Worm (Caenorhabditis elegans) whole organism, L1 larva: ENCODE results near the gene swip-10.

Experiments
- C34B4.2 ChIP-seq: sonication (generic microtip); optimal IDR thresholded peaks from 2 replicates; lab custom pipeline; 2017; ENCODE audit warnings: mild to moderate bottlenecking, missing genetic modification characterization, missing compliant biosample characterization
- Y116A8C.19 ChIP-seq: sonication (generic microtip); optimal IDR thresholded peaks from 2 replicates; lab custom pipeline; 2016; ENCODE audit warnings: missing compliant biosample characterization, missing genetic modification characterization, borderline replicate concordance
- aha-1 ChIP-seq: fragments of 150-350 bp; optimal IDR thresholded peaks from 2 replicates; lab custom pipeline; 2014; ENCODE audit warnings: missing biosample characterization, missing genetic modification characterization
- ama-1 ChIP-seq: fragments of 150-350 bp; optimal IDR thresholded peaks from 2 replicates; lab custom pipeline; 2014
- blmp-1 ChIP-seq: fragments of 150-350 bp; optimal IDR thresholded peaks from 2 replicates; lab custom pipeline; 2014; ENCODE audit warnings: missing biosample characterization, missing genetic modification characterization
- elt-3 ChIP-seq, 6 experiments: fragments of 150-350 bp in 1 of 6; sonication (generic microtip); optimal IDR thresholded peaks; 2 replicates each; lab custom pipeline; 2017 to 2018; ENCODE audit warnings: missing biosample characterization in 6 of 6, missing genetic modification characterization in 6 of 6, inconsistent platforms in 1 of 6
- lin-13 ChIP-seq: fragments of 150-350 bp; optimal IDR thresholded peaks from 2 replicates; lab custom pipeline; 2014; ENCODE audit warnings: missing biosample characterization, missing genetic modification reagents, missing genetic modification characterization
- lir-3 ChIP-seq: sonication (generic microtip); optimal IDR thresholded peaks from 2 replicates; lab custom pipeline; 2016; ENCODE audit warnings: mild to moderate bottlenecking, missing genetic modification characterization, moderate library complexity, missing compliant biosample characterization; ENCODE audit not compliant: poor library complexity
- mep-1 ChIP-seq: fragments of 150-350 bp; optimal IDR thresholded peaks from 2 replicates; lab custom pipeline; 2014; ENCODE audit warnings: missing biosample characterization, missing genetic modification characterization
- nhr-76 ChIP-seq: sonication (generic microtip); optimal IDR thresholded peaks from 2 replicates; lab custom pipeline; 2017; ENCODE audit warnings: missing biosample characterization, missing genetic modification characterization
- unc-62 ChIP-seq: fragments of 150-350 bp; optimal IDR thresholded peaks from 2 replicates; lab custom pipeline; 2014; ENCODE audit warnings: missing biosample characterization, missing genetic modification reagents, missing genetic modification characterization

ce11 chrX:2105310-2105709 lies 12.8 kb downstream of the swip-10 start, which contains the start of gene F53B1.3:
- no peak for TF ChIP-seq nhr-76
- TF ChIP-seq mep-1 (tag; lab: Kevin White, UChicago): no peak
- TF ChIP-seq Y116A8C.19: no peak
- TF ChIP-seq blmp-1 (tag; lab: Kevin White, UChicago): no peak
- TF ChIP-seq C34B4.2 (tag; lab: Kevin White, UChicago): no peak
- TF ChIP-seq lin-13 (GFP tag; lab: Kevin White, UChicago): no peak
- TF ChIP-seq ama-1 (lab: Kevin White, UChicago): no peak
- TF ChIP-seq elt-3 (tag; optimal IDR thresholded peaks at IDR 0.05; lab: Kevin White, UChicago): no peak
- TF ChIP-seq lir-3: no peak
- TF ChIP-seq aha-1 (tag; lab: Kevin White, UChicago): no peak
- TF ChIP-seq unc-62: no peak
